Fruit fly (Drosophila melanogaster) whole organism, prepupa: Measurements from ENCODE around the gene CG14277.

Experiments used
- Blimp-1 ChIP-seq: fragments of 200-800 bp; sonication (Bioruptor generic); optimal IDR thresholded peaks from 3 replicates; lab custom pipeline; 2017; ENCODE audit warnings: missing biosample characterization, missing genetic modification characterization, mild to moderate bottlenecking, moderate library complexity, missing genetic modification reagents
- CG10631 ChIP-seq: fragments of 200-800 bp; sonication (Bioruptor generic); optimal IDR thresholded peaks from 2 replicates; lab custom pipeline; 2016; ENCODE audit warnings: missing biosample characterization, missing genetic modification characterization
- CG10669 ChIP-seq: fragments of 200-800 bp; sonication (Bioruptor generic); optimal IDR thresholded peaks from 3 replicates; lab custom pipeline; 2018; ENCODE audit warnings: missing biosample characterization, mild to moderate bottlenecking, missing genetic modification characterization, moderate library complexity
- CG11294 ChIP-seq: fragments of 200-800 bp; sonication (Bioruptor generic); IDR thresholded peaks from 2 replicates; pipeline ENCODE4 v1.3.6; 2022; ENCODE audit warnings: missing biosample characterization, missing genetic modification characterization
- CG11762 ChIP-seq: fragments of 200-800 bp; sonication (Bioruptor generic); optimal IDR thresholded peaks from 3 replicates; lab custom pipeline; 2016; ENCODE audit warnings: missing biosample characterization, missing genetic modification characterization; ENCODE audit not compliant: insufficient read depth
- CG11902 ChIP-seq: fragments of 200-800 bp; sonication (Bioruptor generic); optimal IDR thresholded peaks from 3 replicates; lab custom pipeline; 2016; ENCODE audit warnings: missing biosample characterization, missing genetic modification characterization
- CG15336 ChIP-seq: fragments of 200-800 bp; sonication (Bioruptor generic); IDR thresholded peaks from 2 replicates; pipeline ENCODE4 v1.3.6; 2022; ENCODE audit warnings: missing biosample characterization, missing genetic modification characterization
- CG1621 ChIP-seq: fragments of 200-800 bp; sonication (Bioruptor generic); optimal IDR thresholded peaks from 3 replicates; lab custom pipeline; 2018; ENCODE audit warnings: missing biosample characterization, mild to moderate bottlenecking, missing genetic modification characterization
- CG16779 ChIP-seq: fragments of 200-800 bp; sonication (Bioruptor generic); optimal IDR thresholded peaks from 3 replicates; lab custom pipeline; 2017; ENCODE audit warnings: missing biosample characterization, mild to moderate bottlenecking, missing genetic modification characterization
- CG3032 ChIP-seq: fragments of 200-800 bp; optimal IDR thresholded peaks from 2 replicates; lab custom pipeline; 2019; ENCODE audit warnings: missing biosample characterization, mild to moderate bottlenecking, missing genetic modification characterization, moderate library complexity
- CG31627 ChIP-seq: fragments of 200-800 bp; sonication (Bioruptor generic); optimal IDR thresholded peaks from 3 replicates; lab custom pipeline; 2016; ENCODE audit warnings: missing biosample characterization, missing genetic modification characterization
- CG32006 ChIP-seq: fragments of 200-800 bp; sonication (Bioruptor generic); optimal IDR thresholded peaks from 3 replicates; lab custom pipeline; 2017; ENCODE audit warnings: missing biosample characterization, mild to moderate bottlenecking, missing genetic modification characterization
- CG34406 ChIP-seq: fragments of 200-800 bp; sonication (Bioruptor generic); optimal IDR thresholded peaks from 3 replicates; lab custom pipeline; 2016; ENCODE audit warnings: missing biosample characterization, missing genetic modification characterization
- CG4318 ChIP-seq: fragments of 200-800 bp; sonication (Bioruptor generic); optimal IDR thresholded peaks from 3 replicates; lab custom pipeline; 2017; ENCODE audit warnings: missing biosample characterization, mild to moderate bottlenecking, missing genetic modification characterization
- CG6276 ChIP-seq: fragments of 200-800 bp; sonication (Bioruptor generic); optimal IDR thresholded peaks from 2 replicates; lab custom pipeline; 2017; ENCODE audit warnings: missing biosample characterization, mild to moderate bottlenecking, missing genetic modification characterization
- CG6792 ChIP-seq: fragments of 200-800 bp; sonication (Bioruptor generic); optimal IDR thresholded peaks from 3 replicates; lab custom pipeline; 2016; ENCODE audit warnings: missing biosample characterization, missing genetic modification characterization
- CG6808 ChIP-seq: fragments of 200-800 bp; sonication (Bioruptor generic); optimal IDR thresholded peaks from 3 replicates; lab custom pipeline; 2017; ENCODE audit warnings: missing biosample characterization, missing genetic modification characterization, mild to moderate bottlenecking, moderate library complexity, missing genetic modification reagents
- CG6854 ChIP-seq: fragments of 200-800 bp; sonication (Bioruptor generic); optimal IDR thresholded peaks from 2 replicates; lab custom pipeline; 2017; ENCODE audit warnings: missing biosample characterization, mild to moderate bottlenecking, missing genetic modification characterization
- CG7368 ChIP-seq: fragments of 200-800 bp; sonication (Bioruptor generic); optimal IDR thresholded peaks from 3 replicates; lab custom pipeline; 2016; ENCODE audit warnings: missing biosample characterization, missing genetic modification characterization
- CG8119 ChIP-seq: fragments of 200-800 bp; sonication (Bioruptor generic); IDR thresholded peaks from 3 replicates; pipeline ENCODE4 v1.3.6; 2022; ENCODE audit warnings: missing biosample characterization, missing genetic modification characterization
- CG8319 ChIP-seq: fragments of 200-800 bp; sonication (Bioruptor generic); optimal IDR thresholded peaks from 3 replicates; lab custom pipeline; 2016; ENCODE audit warnings: missing biosample characterization, missing genetic modification characterization
- CG8632 ChIP-seq: fragments of 200-800 bp; sonication (Bioruptor generic); optimal IDR thresholded peaks from 3 replicates; lab custom pipeline; 2016; ENCODE audit warnings: missing biosample characterization, missing genetic modification characterization
- CG9139 ChIP-seq: fragments of 200-800 bp; sonication (Bioruptor generic); optimal IDR thresholded peaks from 3 replicates; lab custom pipeline; 2017; ENCODE audit warnings: missing biosample characterization, mild to moderate bottlenecking, missing genetic modification characterization
- Eip75B ChIP-seq: fragments of 200-800 bp; sonication (Bioruptor generic); optimal IDR thresholded peaks from 3 replicates; lab custom pipeline; 2016; ENCODE audit warnings: missing biosample characterization, missing genetic modification characterization
- Eip78C ChIP-seq: fragments of 200-800 bp; sonication (Bioruptor generic); peaks from one replicate; lab custom pipeline; 2016; ENCODE audit warnings: missing biosample characterization, missing genetic modification characterization
- Ets21C ChIP-seq: fragments of 200-800 bp; sonication (Bioruptor generic); optimal IDR thresholded peaks from 3 replicates; lab custom pipeline; 2016; ENCODE audit warnings: missing biosample characterization, missing genetic modification characterization
- Ets96B ChIP-seq: fragments of 200-800 bp; optimal IDR thresholded peaks from 2 replicates; lab custom pipeline; 2019; ENCODE audit warnings: missing biosample characterization, mild to moderate bottlenecking, missing genetic modification characterization, moderate library complexity
- Gug ChIP-seq: fragments of 200-800 bp; sonication (Bioruptor generic); IDR thresholded peaks from 2 replicates; pipeline ENCODE4 v1.3.6; 2022; ENCODE audit warnings: missing biosample characterization, missing genetic modification characterization
- Hr38 ChIP-seq: sonication (Bioruptor generic); optimal IDR thresholded peaks from 2 replicates; lab custom pipeline; 2016; ENCODE audit warnings: missing biosample characterization, missing genetic modification characterization
- Hr39 ChIP-seq: fragments of 200-800 bp; sonication (Bioruptor generic); optimal IDR thresholded peaks from 2 replicates; lab custom pipeline; 2016; ENCODE audit warnings: missing biosample characterization, missing genetic modification characterization
- Hr4 ChIP-seq: fragments of 200-800 bp; sonication (Bioruptor generic); optimal IDR thresholded peaks from 3 replicates; lab custom pipeline; 2016; ENCODE audit warnings: missing biosample characterization, missing genetic modification characterization
- Met ChIP-seq: fragments of 200-800 bp; sonication (Bioruptor generic); optimal IDR thresholded peaks from 3 replicates; lab custom pipeline; 2016; ENCODE audit warnings: missing biosample characterization, missing genetic modification characterization
- Sox102F ChIP-seq: fragments of 200-800 bp; sonication (Bioruptor generic); optimal IDR thresholded peaks from 2 replicates; lab custom pipeline; 2016; ENCODE audit warnings: missing biosample characterization, mild to moderate bottlenecking, missing genetic modification characterization
- Sox14 ChIP-seq: fragments of 200-800 bp; sonication (Bioruptor generic); optimal IDR thresholded peaks from 3 replicates; lab custom pipeline; 2016; ENCODE audit warnings: missing biosample characterization, missing genetic modification characterization
- Sox15 ChIP-seq: fragments of 200-800 bp; sonication (Bioruptor generic); optimal IDR thresholded peaks from 3 replicates; lab custom pipeline; 2016; ENCODE audit warnings: missing biosample characterization, missing genetic modification characterization
- achi ChIP-seq: fragments of 200-800 bp; sonication (Bioruptor generic); optimal IDR thresholded peaks from 3 replicates; lab custom pipeline; 2016; ENCODE audit warnings: missing biosample characterization, missing genetic modification characterization
- acj6 ChIP-seq: fragments of 200-800 bp; sonication (Bioruptor generic); optimal IDR thresholded peaks from 3 replicates; lab custom pipeline; 2016; ENCODE audit warnings: missing biosample characterization, missing genetic modification characterization
- cyc ChIP-seq: fragments of 200-800 bp; sonication (Bioruptor generic); optimal IDR thresholded peaks from 3 replicates; lab custom pipeline; 2016; ENCODE audit warnings: missing biosample characterization, missing genetic modification characterization
- dsx ChIP-seq: fragments of 200-800 bp; optimal IDR thresholded peaks from 3 replicates; lab custom pipeline; 2019; ENCODE audit warnings: missing biosample characterization, mild to moderate bottlenecking, missing genetic modification characterization, moderate library complexity; ENCODE audit not compliant: poor library complexity, severe bottlenecking
- eg ChIP-seq: fragments of 200-800 bp; sonication (Bioruptor generic); IDR thresholded peaks from 3 replicates; pipeline ENCODE4 v1.3.6; 2022; ENCODE audit warnings: missing biosample characterization, missing genetic modification characterization
- esn ChIP-seq: fragments of 200-800 bp; sonication (Bioruptor generic); optimal IDR thresholded peaks from 2 replicates; lab custom pipeline; 2016; ENCODE audit warnings: missing biosample characterization, mild to moderate bottlenecking, missing genetic modification characterization, moderate library complexity
- fd59A ChIP-seq: fragments of 200-800 bp; sonication (Bioruptor generic); optimal IDR thresholded peaks from 2 replicates; lab custom pipeline; 2017; ENCODE audit warnings: missing biosample characterization, mild to moderate bottlenecking, missing genetic modification characterization, missing genetic modification reagents
- fd85E ChIP-seq: fragments of 200-800 bp; sonication (Bioruptor generic); optimal IDR thresholded peaks from 3 replicates; lab custom pipeline; 2016; ENCODE audit warnings: missing biosample characterization, missing genetic modification characterization
- fkh ChIP-seq: fragments of 200-800 bp; sonication (Bioruptor generic); optimal IDR thresholded peaks from 3 replicates; lab custom pipeline; 2017; ENCODE audit warnings: missing biosample characterization, mild to moderate bottlenecking, missing genetic modification characterization, moderate library complexity
- lz ChIP-seq: fragments of 200-800 bp; sonication (Bioruptor generic); optimal IDR thresholded peaks from 3 replicates; lab custom pipeline; 2016; ENCODE audit warnings: missing biosample characterization, missing genetic modification characterization
- net ChIP-seq: fragments of 200-800 bp; sonication (Bioruptor generic); optimal IDR thresholded peaks from 3 replicates; lab custom pipeline; 2016; ENCODE audit warnings: missing biosample characterization, missing genetic modification characterization
- pdm3 ChIP-seq: fragments of 200-800 bp; sonication (Bioruptor generic); optimal IDR thresholded peaks from 3 replicates; lab custom pipeline; 2016; ENCODE audit warnings: missing biosample characterization, missing genetic modification characterization
- spab ChIP-seq: fragments of 200-800 bp; sonication (Bioruptor generic); optimal IDR thresholded peaks from 2 replicates; lab custom pipeline; 2017; ENCODE audit warnings: missing biosample characterization, mild to moderate bottlenecking, missing genetic modification characterization, missing genetic modification reagents
- ss ChIP-seq, 2 experiments: fragments of 200-800 bp; sonication (Bioruptor generic); optimal IDR thresholded peaks; 2 replicates in 1 of 2; 3 replicates in 1 of 2; lab custom pipeline; 2017 to 2018; ENCODE audit warnings: mild to moderate bottlenecking in 2 of 2, missing biosample characterization in 2 of 2, missing genetic modification characterization in 2 of 2, moderate library complexity in 1 of 2
- svp ChIP-seq: fragments of 200-800 bp; sonication (Bioruptor generic); peaks from one replicate; lab custom pipeline; 2016; ENCODE audit warnings: missing biosample characterization, missing genetic modification characterization
- topi ChIP-seq: fragments of 200-800 bp; sonication (Bioruptor generic); optimal IDR thresholded peaks from 3 replicates; lab custom pipeline; 2016; ENCODE audit warnings: missing biosample characterization, missing genetic modification characterization
- vri ChIP-seq: fragments of 200-800 bp; sonication (Bioruptor generic); optimal IDR thresholded peaks from 3 replicates; lab custom pipeline; 2016; ENCODE audit warnings: missing biosample characterization, mild to moderate bottlenecking, missing genetic modification characterization

The CG14277 gene

DNA sequence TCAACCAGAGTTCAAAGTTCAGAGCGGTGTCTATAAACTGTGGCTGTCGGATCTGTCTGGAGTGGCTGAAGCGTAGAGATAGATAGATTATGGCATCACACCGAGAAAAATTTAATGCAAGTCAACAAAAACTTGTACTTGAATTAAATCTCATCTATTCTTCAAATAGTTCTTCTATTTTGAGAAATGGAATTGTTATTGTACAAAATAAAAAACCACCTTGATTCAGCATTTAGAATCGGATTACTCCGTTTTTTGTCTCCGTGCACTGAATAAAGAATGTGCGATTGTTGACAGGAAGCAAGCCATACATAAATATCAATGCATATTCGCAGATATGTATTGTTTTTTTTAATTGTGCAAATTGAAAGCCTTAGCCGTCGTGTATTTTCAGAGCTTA lies 12.7 kb upstream of the CG14277 start:
- TF ChIP-seq vri (GFP tag; lab: Kevin White, UChicago) (peak; percentile 67), CG10631 (GFP tag; lab: Kevin White, UChicago) (peak; percentile 32), CG11902 (peak; percentile 58), CG8319 (peak; percentile 11), svp (peak; percentile 98), Gug (GFP tag; lab: Robert Waterston, UW) (peak; percentile 84), CG6854 (GFP tag; lab: Kevin White, UChicago) (peak; percentile 8), CG1621 (tag; lab: Kevin White, UChicago) (peak; percentile 16), lz (GFP tag; lab: Kevin White, UChicago) (peak; percentile 61), eg (GFP tag; lab: Robert Waterston, UW) (peak; percentile 90), pdm3 (GFP tag; lab: Kevin White, UChicago) (peak; percentile 56), CG34406 (GFP tag; lab: Kevin White, UChicago) (peak; percentile 46), CG4318 (GFP tag; lab: Kevin White, UChicago) (no peak), CG32006 (GFP tag; lab: Kevin White, UChicago) (peak; percentile 32), CG16779 (tag; lab: Kevin White, UChicago) (no peak), CG8632 (GFP tag; lab: Kevin White, UChicago) (peak; percentile 52), CG31627 (GFP tag; lab: Kevin White, UChicago) (peak; percentile 67), CG6792 (peak; percentile 53), achi (GFP tag; lab: Kevin White, UChicago) (peak; percentile 41), CG6808 (GFP tag; lab: Kevin White, UChicago) (peak; percentile 34), CG7368 (GFP tag; lab: Kevin White, UChicago) (no peak), esn (GFP tag; lab: Kevin White, UChicago) (peak; percentile 73), Hr4 (GFP tag; lab: Kevin White, UChicago) (peak; percentile 49), CG9139 (GFP tag; lab: Kevin White, UChicago) (no peak), dsx (GFP tag; lab: Kevin White, UChicago) (peak; percentile 71), Eip78C (GFP tag; lab: Kevin White, UChicago) (peak; percentile 92), acj6 (GFP tag; lab: Kevin White, UChicago) (peak; percentile 31), Sox102F (GFP tag; lab: Kevin White, UChicago) (peak; percentile 78), CG10669 (GFP tag; lab: Kevin White, UChicago) (peak; percentile 63), fd59A (GFP tag; lab: Kevin White, UChicago) (peak; percentile 23), Hr39 (GFP tag; lab: Kevin White, UChicago) (peak; percentile 69), Ets96B (tag; lab: Kevin White, UChicago) (peak; percentile 59), CG15336 (GFP tag; lab: Robert Waterston, UW) (peak; percentile 73), Eip75B (GFP tag; lab: Kevin White, UChicago) (peak; percentile 51), Met (GFP tag; lab: Kevin White, UChicago) (peak; percentile 77), CG6276 (GFP tag; lab: Kevin White, UChicago) (no peak), cyc (GFP tag; lab: Kevin White, UChicago) (peak; percentile 71), Blimp-1 (GFP tag; lab: Kevin White, UChicago) (peak; percentile 43), ss (GFP tag; optimal IDR thresholded peaks at IDR 0.05; lab: Kevin White, UChicago) (peak; percentile 51 to 79), spab (GFP tag; lab: Kevin White, UChicago) (no peak), CG3032 (tag; lab: Kevin White, UChicago) (peak; percentile 66), fkh (GFP tag; lab: Kevin White, UChicago) (no peak), net (GFP tag; lab: Kevin White, UChicago) (peak; percentile 56), topi (peak; percentile 83), CG8119 (GFP tag; lab: Robert Waterston, UW) (peak; percentile 65), CG11294 (peak; percentile 68; the same call in 1 of the 2 replicates), CG11762 (peak; percentile 42), Ets21C (peak; percentile 52), Sox15 (GFP tag; lab: Kevin White, UChicago) (peak; percentile 14), Hr38 (GFP tag; lab: Kevin White, UChicago) (no peak), fd85E (GFP tag; lab: Kevin White, UChicago) (no peak), Sox14 (GFP tag; lab: Kevin White, UChicago) (peak; percentile 67)
